Fruit fly (Drosophila melanogaster) Kc167 (cell line): Measurements from ENCODE around the gene CG5024.

Experiments
- Myc ChIP-seq: fragments of >200 bp; optimal IDR thresholded peaks from 2 replicates; lab custom pipeline; 2017; ENCODE audit warnings: missing external identifiers
- Sin3A ChIP-seq: fragments of >200 bp; optimal IDR thresholded peaks from 2 replicates; lab custom pipeline; 2018; ENCODE audit warnings: missing external identifiers
- h ChIP-seq: fragments of >200 bp; optimal IDR thresholded peaks from 3 replicates; lab custom pipeline; 2018; ENCODE audit warnings: missing external identifiers
- insv ChIP-seq: fragments of >200 bp; optimal IDR thresholded peaks from 3 replicates; lab custom pipeline; 2018; ENCODE audit warnings: missing external identifiers
- psq ChIP-seq: fragments of >200 bp; optimal IDR thresholded peaks from 2 replicates; lab custom pipeline; 2017; ENCODE audit warnings: missing external identifiers
- ttk ChIP-seq: sonication (Bioruptor generic); optimal IDR thresholded peaks from 2 replicates; lab custom pipeline; 2017; ENCODE audit warnings: missing external identifiers

The CG5024 gene

DNA sequence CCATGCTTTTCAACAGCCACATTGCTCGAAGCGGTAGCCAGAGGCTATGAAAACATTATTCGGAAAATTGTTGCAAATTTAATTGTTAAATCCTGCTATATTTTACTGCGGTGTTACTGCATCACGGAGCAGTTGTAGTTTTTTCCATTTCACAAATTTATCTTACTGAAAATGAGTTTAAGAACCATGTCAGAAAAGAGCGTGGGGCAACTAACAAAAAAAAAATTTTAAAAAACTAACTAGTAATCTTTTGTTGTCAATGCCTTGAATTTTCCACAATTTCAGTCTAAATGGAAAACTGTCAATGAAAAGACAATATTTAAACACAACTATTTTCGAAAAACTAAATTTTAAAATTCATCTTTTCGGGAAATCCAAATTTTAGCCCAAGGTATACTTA lies at the start of gene CG5024:
Gene CG5024, plus strand, starts transcription at position 301 of the 400 bp plus-strand sequence.
- TF ChIP-seq Sin3A (lab: Kevin White, UChicago) (no peak), h (no peak), insv (no peak), ttk (no peak), psq (lab: Kevin White, UChicago) (no peak), Myc (lab: Kevin White, UChicago) (no peak)

DNA sequence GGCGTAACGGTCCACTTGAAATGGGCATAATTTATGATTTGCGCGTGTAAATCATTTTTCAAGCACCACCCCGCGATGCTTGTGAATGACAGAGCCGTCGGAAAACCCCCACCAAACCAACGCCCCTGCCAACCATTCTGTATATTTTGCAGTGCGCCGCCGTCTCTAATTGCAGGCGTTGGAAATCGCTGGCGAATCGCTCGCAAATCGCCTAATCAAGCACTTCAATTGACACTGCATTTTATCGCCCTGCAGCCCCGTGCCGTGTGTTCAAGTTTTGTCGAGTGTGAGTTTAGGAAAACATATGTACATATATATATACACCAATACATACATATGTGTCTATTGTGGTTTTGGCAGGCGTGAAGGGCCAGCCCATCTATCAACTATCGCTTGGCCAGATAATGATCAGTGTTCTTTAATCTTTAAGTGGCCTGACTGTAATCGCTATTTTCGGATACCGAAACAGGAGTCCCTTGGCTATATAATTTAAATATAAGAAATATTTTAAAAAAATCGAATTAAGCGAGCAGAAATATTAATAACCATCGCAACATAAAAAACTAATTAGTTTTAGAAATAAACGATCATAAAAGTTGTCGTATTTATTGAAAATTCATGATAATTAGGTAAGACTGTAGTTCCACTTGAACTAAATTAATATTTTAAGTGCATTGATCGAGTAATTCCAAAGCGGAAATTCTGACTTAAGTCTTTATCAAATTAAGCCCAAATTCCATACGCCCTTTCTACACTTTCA lies 48.7 kb upstream of the CG5024 start:
- TF ChIP-seq psq (lab: Kevin White, UChicago), result no peak
- no peak for TF ChIP-seq h
- no peak for TF ChIP-seq Sin3A (lab: Kevin White, UChicago)
- TF ChIP-seq Myc (lab: Kevin White, UChicago), result no peak
- TF ChIP-seq insv, result no peak
- no peak for TF ChIP-seq ttk

DNA sequence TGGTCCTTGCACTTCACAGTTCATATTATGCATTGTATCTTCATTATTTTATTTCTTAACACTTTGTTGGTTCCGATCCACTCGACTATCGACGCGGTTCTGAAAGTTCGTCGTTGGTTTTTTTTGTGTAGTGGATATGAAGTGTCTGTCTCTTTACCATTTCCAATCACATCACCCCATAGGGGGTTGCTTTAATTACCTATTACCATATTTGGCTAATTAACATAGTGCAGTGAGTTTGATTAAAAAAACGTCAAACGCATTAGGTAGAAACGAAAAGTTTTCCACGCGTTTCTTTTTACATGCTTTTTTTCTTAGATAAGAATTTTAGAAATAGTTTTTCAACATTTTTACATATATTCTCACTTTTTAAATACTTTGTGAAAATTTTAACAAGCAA lies 47.9 kb upstream of the CG5024 start, which contains the start of gene LpR1:
Gene LpR1, minus strand, starts transcription at position 101 of the 400 bp plus-strand sequence.
- no peak for TF ChIP-seq insv

DNA sequence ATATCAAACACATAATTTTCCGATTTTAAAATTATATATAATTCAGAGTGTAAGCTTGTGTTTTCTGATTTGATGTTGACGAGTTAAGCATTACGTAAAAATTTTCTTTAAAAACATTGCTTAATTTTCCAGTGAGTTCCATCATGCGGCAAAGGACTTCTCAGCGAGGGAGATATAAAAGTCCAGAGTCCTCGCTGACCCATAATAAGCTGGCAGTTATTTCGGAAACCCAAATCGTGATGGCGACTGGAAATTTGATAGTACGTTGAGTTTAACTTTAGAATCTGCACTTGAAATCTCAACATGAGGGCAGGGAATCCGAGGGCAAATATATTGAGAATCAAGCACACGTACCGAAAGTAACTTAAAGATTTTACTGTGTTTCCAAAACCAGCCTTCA lies 35.6 kb upstream of the CG5024 start, which contains the start of the genes CG17197 and CG17198:
Gene CG17197, minus strand, starts transcription at position 101 of the 400 bp plus-strand sequence.
Gene CG17198, minus strand, starts transcription at position 101 of the 400 bp plus-strand sequence.
- TF ChIP-seq ttk (no peak), Sin3A (lab: Kevin White, UChicago) (no peak), psq (lab: Kevin White, UChicago) (no peak), insv (no peak), h (no peak), Myc (lab: Kevin White, UChicago) (no peak)

DNA sequence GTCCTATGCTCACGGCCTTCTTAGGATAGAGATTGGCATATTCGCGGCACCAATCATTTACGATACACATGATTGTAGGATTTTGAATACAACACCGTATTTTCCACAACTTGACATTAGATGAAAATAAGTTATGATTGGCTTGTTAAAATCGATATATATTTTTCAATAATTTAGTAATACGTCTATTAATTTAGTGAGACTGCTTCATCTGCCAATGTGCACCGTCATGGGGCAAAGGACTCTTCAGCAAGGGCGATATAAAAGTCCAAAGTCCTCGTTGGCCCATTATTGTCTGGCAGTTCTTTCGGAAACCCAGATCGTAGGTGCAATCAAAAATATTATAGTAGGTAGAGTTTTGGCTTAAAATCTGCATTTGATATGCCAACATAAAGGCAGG lies 34.8 kb upstream of the CG5024 start, which contains the start of gene CG17196:
Gene CG17196, minus strand, starts transcription at position 101 of the 400 bp plus-strand sequence.
- no peak for TF ChIP-seq h
- no peak for TF ChIP-seq insv
- TF ChIP-seq psq (lab: Kevin White, UChicago), result no peak
- no peak for TF ChIP-seq Sin3A (lab: Kevin White, UChicago)
- TF ChIP-seq Myc (lab: Kevin White, UChicago), result no peak
- no peak for TF ChIP-seq ttk

DNA sequence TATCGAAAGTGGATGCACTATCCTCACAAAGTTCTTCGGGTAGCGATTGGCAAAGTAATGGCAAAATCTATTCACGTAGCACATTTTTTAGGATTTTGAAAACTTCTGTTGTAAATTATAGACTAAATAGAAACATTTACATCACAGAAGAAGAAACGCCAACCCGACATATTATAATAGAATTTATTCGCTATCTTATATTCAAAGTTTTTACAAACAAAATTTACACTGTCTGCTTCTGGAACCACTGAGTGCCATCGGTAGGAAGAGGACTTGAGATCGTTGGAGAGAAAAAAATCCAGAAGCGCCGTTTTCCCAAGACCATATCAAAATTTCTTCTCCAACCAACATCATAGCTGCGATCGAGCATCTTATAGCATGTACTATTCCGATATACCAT lies 33.8 kb upstream of the CG5024 start, which contains the start of gene CG17195:
Gene CG17195, minus strand, starts transcription at position 101 of the 400 bp plus-strand sequence.
- no peak for TF ChIP-seq psq (lab: Kevin White, UChicago)
- no peak for TF ChIP-seq h
- TF ChIP-seq Myc (lab: Kevin White, UChicago), result no peak
- TF ChIP-seq ttk, result no peak
- no peak for TF ChIP-seq Sin3A (lab: Kevin White, UChicago)
- no peak for TF ChIP-seq insv

DNA sequence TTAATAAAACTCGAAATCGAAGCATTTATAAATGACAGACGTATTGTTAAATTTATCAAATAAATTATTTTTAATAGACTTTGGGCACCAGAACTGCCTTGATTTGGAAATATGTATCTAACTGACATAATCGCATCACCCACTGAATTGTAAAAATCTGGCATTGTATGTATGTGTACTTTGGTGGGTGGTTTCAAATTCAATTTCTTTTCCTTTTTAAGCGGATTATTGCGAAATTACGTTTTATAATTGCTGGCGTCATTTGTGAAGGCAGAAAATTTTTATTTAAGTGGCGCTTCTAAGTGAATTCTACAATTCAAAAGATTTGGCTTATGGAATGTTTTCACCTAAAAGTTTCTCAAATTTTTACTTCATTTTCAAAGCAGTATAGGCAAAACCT lies 32.7 kb upstream of the CG5024 start, which contains the start of gene CG4956:
Gene CG4956, minus strand, starts transcription at position 101 of the 400 bp plus-strand sequence.
- TF ChIP-seq h (no peak), psq (lab: Kevin White, UChicago) (no peak), Sin3A (lab: Kevin White, UChicago) (no peak), Myc (lab: Kevin White, UChicago) (no peak), ttk (no peak), insv (no peak)

DNA sequence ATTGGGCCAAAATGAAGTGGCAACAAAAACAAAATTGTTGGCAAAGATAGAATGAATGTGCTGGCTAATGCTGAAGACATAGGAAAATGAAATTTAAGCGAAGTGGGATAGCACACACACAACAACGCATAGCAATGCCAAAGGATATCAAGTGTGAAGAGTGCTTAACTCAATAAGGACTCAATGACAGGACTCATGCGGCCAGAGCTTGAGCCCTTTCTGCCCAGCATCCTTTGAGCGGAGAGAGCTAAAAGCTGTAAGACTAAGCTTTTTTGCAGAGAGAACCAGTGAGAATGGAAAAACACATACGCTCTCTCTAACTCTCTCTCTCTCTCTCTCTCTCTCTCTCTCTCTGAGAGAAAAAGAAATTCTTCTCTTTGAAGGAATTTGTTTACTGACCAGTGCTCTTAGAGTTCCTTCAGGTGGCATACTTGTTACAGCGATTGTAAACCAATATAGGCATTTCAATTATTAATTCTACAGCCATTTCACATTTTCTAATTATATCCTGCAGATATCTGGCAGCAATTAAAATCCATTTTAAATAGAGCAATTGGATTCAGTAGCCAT lies 28.0 kb upstream of the CG5024 start:
- no peak for TF ChIP-seq ttk
- TF ChIP-seq h, result no peak
- TF ChIP-seq insv, result no peak
- no peak for TF ChIP-seq psq (lab: Kevin White, UChicago)
- TF ChIP-seq Myc (lab: Kevin White, UChicago), result no peak
- TF ChIP-seq Sin3A (lab: Kevin White, UChicago), result no peak

DNA sequence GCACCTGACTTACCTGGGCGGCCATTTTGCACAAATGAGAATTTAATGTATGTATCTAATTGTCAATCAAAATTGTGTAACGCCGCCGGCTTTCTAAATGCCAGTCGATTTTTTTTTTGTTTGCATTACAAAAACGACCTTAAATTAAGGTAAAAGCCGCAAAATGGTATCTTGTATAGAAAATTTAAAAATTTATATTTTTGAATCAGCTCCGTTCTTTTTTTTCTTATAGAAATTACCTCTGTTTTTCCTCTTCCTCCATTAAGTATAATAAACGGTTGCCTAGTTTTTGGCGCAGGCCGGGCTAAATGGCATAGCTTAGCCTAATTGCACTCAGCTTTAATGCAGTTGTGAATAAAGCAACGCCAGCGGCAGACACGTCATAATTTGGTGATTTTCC lies 23.7 kb upstream of the CG5024 start, which contains the start of gene CG4960:
Gene CG4960, minus strand, starts transcription at position 101 of the 400 bp plus-strand sequence.
- no peak for TF ChIP-seq psq (lab: Kevin White, UChicago)
- TF ChIP-seq insv, result no peak
- TF ChIP-seq Sin3A (lab: Kevin White, UChicago), result no peak
- no peak for TF ChIP-seq h
- no peak for TF ChIP-seq ttk
- no peak for TF ChIP-seq Myc (lab: Kevin White, UChicago)

DNA sequence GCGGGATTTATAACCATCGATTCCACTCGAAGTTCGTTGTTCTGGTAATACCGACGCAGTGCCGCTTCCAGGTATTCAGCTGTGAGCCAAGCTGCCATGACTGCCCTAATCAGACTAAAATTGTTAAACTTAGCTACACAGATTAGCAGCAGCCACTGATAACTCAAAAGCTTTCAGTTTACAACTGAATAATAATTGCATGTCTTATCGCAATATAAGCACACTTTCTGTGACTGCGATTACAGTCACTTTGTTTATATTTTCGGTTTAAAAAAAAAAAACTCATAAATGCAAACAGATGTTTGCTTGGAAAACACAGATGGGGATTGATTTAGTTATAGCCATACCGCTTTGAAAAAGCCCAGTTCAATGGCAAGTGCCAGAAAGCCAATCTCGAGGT lies 21.5 kb upstream of the CG5024 start, which contains the start of gene CG31380:
Gene CG31380, minus strand, starts transcription at position 101 of the 400 bp plus-strand sequence.
- no peak for TF ChIP-seq h
- no peak for TF ChIP-seq Sin3A (lab: Kevin White, UChicago)
- TF ChIP-seq psq (lab: Kevin White, UChicago), result no peak
- no peak for TF ChIP-seq ttk
- no peak for TF ChIP-seq Myc (lab: Kevin White, UChicago)
- no peak for TF ChIP-seq insv

DNA sequence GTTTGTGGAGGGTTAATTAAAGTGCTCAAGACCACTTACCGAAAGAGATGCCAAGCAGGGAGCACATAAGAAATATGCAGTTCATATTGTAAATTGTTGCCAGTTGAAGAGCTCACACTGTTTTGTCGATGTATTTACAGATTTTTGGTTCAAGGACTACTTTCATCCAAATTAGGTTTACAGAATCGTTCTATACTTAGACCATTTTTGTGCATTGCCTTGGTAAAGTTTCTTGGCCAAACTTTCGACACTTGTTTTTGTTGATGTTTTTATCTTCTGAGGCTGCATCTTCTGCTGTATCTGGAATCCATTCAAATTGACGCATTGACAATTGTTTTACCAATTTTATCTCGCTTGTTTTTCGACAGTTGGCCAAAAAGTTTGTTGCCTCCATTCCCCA lies 20.5 kb upstream of the CG5024 start, which contains the start of gene CG31093:
Gene CG31093, minus strand, starts transcription at position 101 of the 400 bp plus-strand sequence.
- no peak for TF ChIP-seq insv
- TF ChIP-seq h, result no peak
- no peak for TF ChIP-seq psq (lab: Kevin White, UChicago)
- no peak for TF ChIP-seq Sin3A (lab: Kevin White, UChicago)
- TF ChIP-seq Myc (lab: Kevin White, UChicago), result no peak
- no peak for TF ChIP-seq ttk

DNA sequence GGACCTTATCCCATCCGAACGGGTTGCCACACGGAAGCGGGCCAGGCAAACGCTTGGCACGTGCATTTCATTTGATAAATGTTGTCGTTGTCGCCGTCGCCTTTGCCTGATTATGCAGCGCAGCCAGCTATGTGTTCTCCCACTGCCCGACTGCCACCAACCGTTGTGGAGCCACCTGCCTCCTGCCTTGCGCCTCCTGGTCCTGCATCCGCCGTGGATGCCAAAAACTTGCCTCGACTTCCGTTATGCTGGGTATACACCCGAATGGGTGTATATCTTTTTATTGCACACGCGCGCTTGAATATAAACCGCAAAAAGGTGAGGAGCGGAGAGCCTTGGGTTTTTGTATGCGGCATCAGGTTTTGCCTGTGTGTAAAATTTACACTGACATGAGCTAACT lies 19.1 kb upstream of the CG5024 start:
- TF ChIP-seq Myc (lab: Kevin White, UChicago) (no peak), psq (lab: Kevin White, UChicago) (no peak), Sin3A (lab: Kevin White, UChicago) (no peak)
